Worm (Caenorhabditis elegans) whole organism, early embryonic: ENCODE results near the gene Y48B6A.1.

Experiments used
- B0310.2 ChIP-seq: sonication (generic microtip); optimal IDR thresholded peaks from 2 replicates; lab custom pipeline; 2016; ENCODE audit warnings: mild to moderate bottlenecking, missing genetic modification characterization, missing compliant biosample characterization
- F13C5.2 ChIP-seq: sonication (generic microtip); optimal IDR thresholded peaks from 2 replicates; lab custom pipeline; 2017; ENCODE audit warnings: mild to moderate bottlenecking, missing genetic modification characterization, inconsistent platforms, missing compliant biosample characterization
- aly-1 ChIP-seq: sonication (generic microtip); optimal IDR thresholded peaks from 2 replicates; lab custom pipeline; 2016; ENCODE audit warnings: missing genetic modification characterization, missing compliant biosample characterization
- ama-1 ChIP-seq: fragments of 150-350 bp; optimal IDR thresholded peaks from 2 replicates; lab custom pipeline; 2014
- ceh-13 ChIP-seq: fragments of 200-800 bp; sonication (Bioruptor generic); optimal IDR thresholded peaks from 2 replicates; lab custom pipeline; 2018; ENCODE audit warnings: mild to moderate bottlenecking, missing genetic modification characterization, missing compliant biosample characterization
- ceh-36 ChIP-seq: sonication (generic microtip); optimal IDR thresholded peaks from 2 replicates; lab custom pipeline; 2016; ENCODE audit warnings: missing genetic modification characterization, inconsistent platforms, missing compliant biosample characterization
- ets-7 ChIP-seq: sonication (generic microtip); optimal IDR thresholded peaks from 2 replicates; lab custom pipeline; 2016; ENCODE audit warnings: missing genotype, missing genetic modification characterization, missing compliant biosample characterization
- flt-1 ChIP-seq: fragments of 200-800 bp; sonication (Bioruptor generic); IDR thresholded peaks from 2 replicates; pipeline ENCODE4 v1.3.6; 2022; ENCODE audit warnings: missing genetic modification characterization, missing compliant biosample characterization
- hmbx-1 ChIP-seq: sonication (generic microtip); optimal IDR thresholded peaks from 2 replicates; lab custom pipeline; 2016; ENCODE audit warnings: mild to moderate bottlenecking, missing genetic modification characterization, missing compliant biosample characterization
- hmg-4 ChIP-seq: fragments of 200-800 bp; sonication (Bioruptor generic); optimal IDR thresholded peaks from 2 replicates; lab custom pipeline; 2018; ENCODE audit warnings: mild to moderate bottlenecking, missing genetic modification characterization, missing compliant biosample characterization
- hnd-1 ChIP-seq: sonication (generic microtip); optimal IDR thresholded peaks from 2 replicates; lab custom pipeline; 2016; ENCODE audit warnings: missing genetic modification characterization, missing compliant biosample characterization
- pes-1 ChIP-seq: fragments of 200-800 bp; sonication (Bioruptor generic); IDR thresholded peaks from 2 replicates; pipeline ENCODE4 v1.3.6; 2022; ENCODE audit warnings: missing genetic modification reagents, missing genetic modification characterization, missing compliant biosample characterization
- scrt-1 ChIP-seq: fragments of 200-800 bp; sonication (Bioruptor generic); IDR thresholded peaks from 2 replicates; pipeline ENCODE4 v1.3.6; 2022; ENCODE audit warnings: missing genetic modification characterization, missing compliant biosample characterization
- sea-1 ChIP-seq: fragments of 200-800 bp; sonication (Bioruptor generic); conservative IDR thresholded peaks from 2 replicates; pipeline ENCODE4 v1.3.6; 2022; ENCODE audit warnings: missing genetic modification characterization, missing compliant biosample characterization
- tbx-11 ChIP-seq: fragments of 200-800 bp; sonication (Bioruptor generic); IDR thresholded peaks from 2 replicates; pipeline ENCODE4 v1.3.6; 2022; ENCODE audit warnings: missing genetic modification characterization, missing compliant biosample characterization
- tbx-37 ChIP-seq: fragments of 200-800 bp; sonication (Bioruptor generic); conservative IDR thresholded peaks from 2 replicates; pipeline ENCODE4 v1.3.6; 2022; ENCODE audit warnings: missing genetic modification reagents, missing genetic modification characterization, missing compliant biosample characterization
- tra-4 ChIP-seq: sonication (generic microtip); optimal IDR thresholded peaks from 2 replicates; lab custom pipeline; 2017; ENCODE audit warnings: missing genetic modification characterization, missing compliant biosample characterization

Gene Y48B6A.1

ce11 chrII:14154357-14154756 lies at the start of gene Y48B6A.1:
Gene Y48B6A.1, minus strand, starts transcription at chrII:14154373.
- TF ChIP-seq sea-1 (GFP tag; lab: Robert Waterston, UW) (no peak), F13C5.2 (tag; lab: Kevin White, UChicago) (peak; percentile 86), tra-4 (tag; lab: Kevin White, UChicago) (no peak), flt-1 (peak; percentile 50; the same call in 1 of the 2 replicates), pes-1 (GFP tag; lab: Robert Waterston, UW) (peak; percentile 76), aly-1 (tag; lab: Kevin White, UChicago) (no peak), ceh-13 (GFP tag; lab: Kevin White, UChicago) (no peak), ets-7 (tag; lab: Kevin White, UChicago) (no peak), hmg-4 (GFP tag; lab: Kevin White, UChicago) (peak; percentile 79), hnd-1 (tag; lab: Kevin White, UChicago) (peak; percentile 6), B0310.2 (tag; lab: Kevin White, UChicago) (no peak), ama-1 (lab: Kevin White, UChicago) (no peak), hmbx-1 (no peak), tbx-11 (GFP tag; lab: Robert Waterston, UW) (no peak), ceh-36 (tag; lab: Kevin White, UChicago) (no peak), scrt-1 (GFP tag; lab: Robert Waterston, UW) (no peak), tbx-37 (GFP tag; lab: Robert Waterston, UW) (peak; percentile 69)

ce11 chrII:14197499-14198096 lies 43.4 kb upstream of the Y48B6A.1 start, which contains the start of gene ace-4:
Gene ace-4, plus strand, starts transcription at chrII:14198046.
- no peak for TF ChIP-seq ceh-13 (GFP tag; lab: Kevin White, UChicago)
- no peak for TF ChIP-seq F13C5.2 (tag; lab: Kevin White, UChicago)
- no peak for TF ChIP-seq hmbx-1
- no peak for TF ChIP-seq ceh-36 (tag; lab: Kevin White, UChicago)
- no peak for TF ChIP-seq B0310.2 (tag; lab: Kevin White, UChicago)

ce11 chrII:14195931-14196330 lies 41.8 kb upstream of the Y48B6A.1 start:
- no peak for TF ChIP-seq scrt-1 (GFP tag; lab: Robert Waterston, UW)
- TF ChIP-seq tbx-11 (GFP tag; lab: Robert Waterston, UW), result no peak
- no peak for TF ChIP-seq tbx-37 (GFP tag; lab: Robert Waterston, UW)

- TF ChIP-seq hmbx-1, result no peak
- TF ChIP-seq F13C5.2 (tag; lab: Kevin White, UChicago), result no peak
- no peak for TF ChIP-seq tbx-37 (GFP tag; lab: Robert Waterston, UW)
- TF ChIP-seq tra-4 (tag; lab: Kevin White, UChicago), result no peak
- TF ChIP-seq ceh-36 (tag; lab: Kevin White, UChicago), result no peak
- TF ChIP-seq pes-1 (GFP tag; lab: Robert Waterston, UW), result no peak
- TF ChIP-seq B0310.2 (tag; lab: Kevin White, UChicago), result no peak
- no peak for TF ChIP-seq aly-1 (tag; lab: Kevin White, UChicago)
- no peak for TF ChIP-seq scrt-1 (GFP tag; lab: Robert Waterston, UW)
Measured at ce11 chrII:14187456-14187855, 33.3 kb upstream of the Y48B6A.1 start.

ce11 chrII:14186937-14187336 lies 32.8 kb upstream of the Y48B6A.1 start:
- TF ChIP-seq tra-4 (tag; lab: Kevin White, UChicago) (no peak), B0310.2 (tag; lab: Kevin White, UChicago) (peak; percentile 7)

ce11 chrII:14178233-14178969 lies 24.2 kb upstream of the Y48B6A.1 start, which contains the start of gene efhd-1:
Gene efhd-1, plus strand, starts transcription at chrII:14178814.
- TF ChIP-seq ets-7 (tag; lab: Kevin White, UChicago), result no peak

- no peak for TF ChIP-seq ceh-36 (tag; lab: Kevin White, UChicago)
- TF ChIP-seq hmg-4 (GFP tag; lab: Kevin White, UChicago), result no peak
- no peak for TF ChIP-seq scrt-1 (GFP tag; lab: Robert Waterston, UW)
- TF ChIP-seq B0310.2 (tag; lab: Kevin White, UChicago), result no peak
- no peak for TF ChIP-seq F13C5.2 (tag; lab: Kevin White, UChicago)
- TF ChIP-seq tbx-37 (GFP tag; lab: Robert Waterston, UW), result no peak
- no peak for TF ChIP-seq ama-1 (lab: Kevin White, UChicago)
- no peak for TF ChIP-seq ets-7 (tag; lab: Kevin White, UChicago)
- TF ChIP-seq ceh-13 (GFP tag; lab: Kevin White, UChicago), result no peak
- no peak for TF ChIP-seq aly-1 (tag; lab: Kevin White, UChicago)
- TF ChIP-seq hmbx-1, result no peak
- no peak for TF ChIP-seq pes-1 (GFP tag; lab: Robert Waterston, UW)
- no peak for TF ChIP-seq tbx-11 (GFP tag; lab: Robert Waterston, UW)
- TF ChIP-seq hnd-1 (tag; lab: Kevin White, UChicago), result no peak
- TF ChIP-seq sea-1 (GFP tag; lab: Robert Waterston, UW), result no peak
- TF ChIP-seq flt-1, result no peak
- no peak for TF ChIP-seq tra-4 (tag; lab: Kevin White, UChicago)
Measured at ce11 chrII:14176642-14177041, 22.5 kb upstream of the Y48B6A.1 start.
